Worm (Caenorhabditis elegans): Measurements from ENCODE around the gene bli-5.

Gene bli-5

DNA sequence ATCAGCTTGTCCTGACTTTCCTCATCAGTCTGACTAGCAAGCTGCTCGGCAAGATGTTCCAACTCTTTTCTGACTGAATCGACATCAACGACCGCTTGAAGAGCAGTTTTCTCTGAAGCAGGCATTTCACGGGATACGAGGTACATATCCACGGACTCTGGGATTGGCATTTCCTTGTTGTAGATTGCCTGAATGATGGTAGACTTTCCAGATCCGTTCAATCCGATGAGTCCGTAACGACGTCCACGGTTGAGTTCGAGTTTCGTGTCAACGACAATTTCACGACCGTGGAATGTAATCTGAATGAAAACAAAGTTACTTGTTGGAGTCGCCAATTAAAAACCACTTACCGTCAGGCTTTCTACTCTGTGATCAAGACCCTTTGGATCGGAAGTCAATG, 32.0 kb upstream of the bli-5 start:
- no peak for TF ChIP-seq T22C8.4 (GFP tag; IDR thresholded peaks at IDR 0.05)
- TF ChIP-seq med-1 (GFP tag; optimal IDR thresholded peaks at IDR 0.05; ENCODE audit: insufficient read depth): no peak
- TF ChIP-seq ref-1 (GFP tag; conservative IDR thresholded peaks at IDR 0.05): no peak
- TF ChIP-seq flt-1 (GFP tag; IDR thresholded peaks at IDR 0.05): no peak
- no peak for TF ChIP-seq ztf-23 (GFP tag; IDR thresholded peaks at IDR 0.05)
- TF ChIP-seq klf-2 (GFP tag; conservative IDR thresholded peaks at IDR 0.05): no peak
- TF ChIP-seq tab-1 (GFP tag; IDR thresholded peaks at IDR 0.05): no peak
- no peak for TF ChIP-seq cog-1 (tag; optimal IDR thresholded peaks at IDR 0.05)
- TF ChIP-seq ztf-29 (GFP tag; IDR thresholded peaks at IDR 0.05): no peak

- TF ChIP-seq med-1 (GFP tag; optimal IDR thresholded peaks at IDR 0.05; ENCODE audit: insufficient read depth) (no peak), ztf-23 (GFP tag; IDR thresholded peaks at IDR 0.05) (no peak), T22C8.4 (GFP tag; IDR thresholded peaks at IDR 0.05) (no peak), flt-1 (GFP tag; IDR thresholded peaks at IDR 0.05) (no peak), ztf-29 (GFP tag; IDR thresholded peaks at IDR 0.05) (no peak), cog-1 (tag; optimal IDR thresholded peaks at IDR 0.05) (no peak), tab-1 (GFP tag; IDR thresholded peaks at IDR 0.05) (no peak), klf-2 (GFP tag; conservative IDR thresholded peaks at IDR 0.05) (no peak), ref-1 (GFP tag; conservative IDR thresholded peaks at IDR 0.05) (no peak)
Observed at ce11 chrIII:13458978-13459596, 29.5 kb upstream of the bli-5 start, which contains the start of gene tag-164. Gene tag-164 (plus strand): TSS chrIII:13459546.

- no peak for TF ChIP-seq tab-1 (GFP tag; IDR thresholded peaks at IDR 0.05)
- TF ChIP-seq med-1 (GFP tag; optimal IDR thresholded peaks at IDR 0.05; ENCODE audit: insufficient read depth): no peak
- no peak for TF ChIP-seq flt-1 (GFP tag; IDR thresholded peaks at IDR 0.05)
- no peak for TF ChIP-seq T22C8.4 (GFP tag; IDR thresholded peaks at IDR 0.05)
- TF ChIP-seq cog-1 (tag; optimal IDR thresholded peaks at IDR 0.05): no peak
- no peak for TF ChIP-seq ref-1 (GFP tag; conservative IDR thresholded peaks at IDR 0.05)
- TF ChIP-seq klf-2 (GFP tag; conservative IDR thresholded peaks at IDR 0.05): no peak
- TF ChIP-seq ztf-23 (GFP tag; IDR thresholded peaks at IDR 0.05): no peak
Observed at ce11 chrIII:13457305-13457704, 27.7 kb upstream of the bli-5 start.

DNA sequence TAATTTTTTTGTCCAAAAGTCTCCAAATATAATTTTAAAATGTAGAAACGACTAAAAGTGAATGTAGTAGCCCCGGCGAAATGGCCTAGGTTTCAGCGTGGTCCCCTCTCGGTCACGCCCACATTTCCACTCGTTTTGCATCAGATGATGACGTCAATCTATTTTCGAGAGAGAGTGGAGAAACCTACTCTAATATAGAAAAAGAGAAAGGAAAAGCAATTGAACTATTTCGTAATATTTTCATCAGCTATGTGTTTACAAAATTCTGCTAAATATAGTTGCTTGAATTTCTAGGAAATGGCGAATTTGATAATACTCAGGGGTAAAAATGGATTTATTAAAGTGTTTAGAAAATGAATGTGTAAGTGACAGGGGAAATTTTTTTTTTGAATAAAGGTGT, 26.2 kb upstream of the bli-5 start:
- TF ChIP-seq med-1 (GFP tag; optimal IDR thresholded peaks at IDR 0.05; ENCODE audit: insufficient read depth): no peak
- no peak for TF ChIP-seq T22C8.4 (GFP tag; IDR thresholded peaks at IDR 0.05)
- TF ChIP-seq ztf-29 (GFP tag; IDR thresholded peaks at IDR 0.05): no peak
- no peak for TF ChIP-seq ref-1 (GFP tag; conservative IDR thresholded peaks at IDR 0.05)
- no peak for TF ChIP-seq tab-1 (GFP tag; IDR thresholded peaks at IDR 0.05)
- no peak for TF ChIP-seq flt-1 (GFP tag; IDR thresholded peaks at IDR 0.05)

ce11 chrIII:13455207-13455606, 25.6 kb upstream of the bli-5 start, which contains the start of gene cua-1:
Gene cua-1 (minus strand): TSS chrIII:13455307.
- TF ChIP-seq T22C8.4 (GFP tag; IDR thresholded peaks at IDR 0.05) (no peak), ztf-29 (GFP tag; IDR thresholded peaks at IDR 0.05) (no peak), ztf-23 (GFP tag; IDR thresholded peaks at IDR 0.05) (no peak), ref-1 (GFP tag; conservative IDR thresholded peaks at IDR 0.05) (no peak), tab-1 (GFP tag; IDR thresholded peaks at IDR 0.05) (no peak), cog-1 (tag; optimal IDR thresholded peaks at IDR 0.05) (no peak), flt-1 (GFP tag; IDR thresholded peaks at IDR 0.05) (no peak), klf-2 (GFP tag; conservative IDR thresholded peaks at IDR 0.05) (no peak), med-1 (GFP tag; optimal IDR thresholded peaks at IDR 0.05; ENCODE audit: insufficient read depth) (no peak)

DNA sequence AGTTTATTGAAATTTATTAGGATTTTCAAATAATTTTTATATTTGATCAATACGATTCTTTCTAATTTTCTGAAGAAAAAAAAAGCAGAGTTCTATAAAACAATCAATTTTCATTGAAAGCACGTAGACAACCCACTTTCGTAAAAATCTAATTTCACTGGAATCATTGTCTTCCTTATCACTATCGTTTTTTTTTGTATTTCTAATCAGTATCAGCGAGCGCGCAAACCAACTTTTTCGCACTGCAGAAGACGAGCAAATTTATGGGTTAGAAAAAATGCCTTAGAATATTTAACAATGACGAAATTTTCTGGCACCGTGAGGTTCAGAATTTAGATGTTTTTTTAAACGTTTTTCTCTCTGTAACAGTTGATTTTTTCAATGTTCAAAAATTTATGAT, 23.3 kb upstream of the bli-5 start:
- TF ChIP-seq cog-1 (tag; optimal IDR thresholded peaks at IDR 0.05) (no peak), ztf-23 (GFP tag; IDR thresholded peaks at IDR 0.05) (no peak), T22C8.4 (GFP tag; IDR thresholded peaks at IDR 0.05) (no peak), med-1 (GFP tag; optimal IDR thresholded peaks at IDR 0.05; ENCODE audit: insufficient read depth) (no peak), tab-1 (GFP tag; IDR thresholded peaks at IDR 0.05) (no peak), ztf-29 (GFP tag; IDR thresholded peaks at IDR 0.05) (no peak), klf-2 (GFP tag; conservative IDR thresholded peaks at IDR 0.05) (no peak), flt-1 (GFP tag; IDR thresholded peaks at IDR 0.05) (no peak), ref-1 (GFP tag; conservative IDR thresholded peaks at IDR 0.05) (no peak)

DNA sequence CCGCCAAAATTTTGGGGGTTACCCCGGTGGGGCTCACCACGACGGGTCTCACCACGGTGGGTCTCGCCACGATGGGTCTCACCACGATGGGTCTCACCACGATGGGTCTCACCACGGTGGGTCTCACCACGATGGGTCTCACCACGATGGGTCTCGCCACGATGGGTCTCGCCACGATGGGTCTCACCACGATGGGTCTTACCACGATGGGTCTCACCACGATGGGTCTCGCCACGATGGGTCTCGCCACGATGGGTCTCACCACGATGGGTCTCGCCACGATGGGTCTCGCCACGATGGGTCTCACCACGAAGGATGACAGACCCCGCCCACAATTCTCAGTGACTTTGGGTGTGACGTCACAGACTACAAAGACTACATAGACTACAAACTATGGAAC, 18.7 kb upstream of the bli-5 start:
- TF ChIP-seq tab-1 (GFP tag; IDR thresholded peaks at IDR 0.05): 0 out of 2 replicates have a peak, but pooled peaks have one; percentile 21

DNA sequence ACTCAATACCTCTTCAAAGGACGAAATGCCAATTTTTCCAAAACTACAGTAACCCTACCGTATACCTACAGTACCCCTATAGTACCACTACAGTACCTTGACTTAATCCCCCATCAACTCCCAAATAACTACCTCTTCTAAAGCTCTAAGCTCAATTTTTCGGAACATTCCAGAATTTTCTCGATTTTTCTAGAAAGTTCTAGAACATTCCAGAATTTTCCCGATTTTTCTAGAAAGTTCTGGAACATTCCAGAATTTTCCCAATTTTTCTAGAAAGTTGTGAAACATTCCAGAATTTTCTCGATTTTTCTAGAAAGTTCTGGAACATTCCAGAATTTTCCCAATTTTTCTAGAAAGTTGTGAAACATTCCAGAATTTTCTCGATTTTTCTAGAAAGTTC, 17.3 kb upstream of the bli-5 start:
- TF ChIP-seq flt-1 (GFP tag; IDR thresholded peaks at IDR 0.05): peak; percentile 65; the same call in 1 of the 2 replicates

DNA sequence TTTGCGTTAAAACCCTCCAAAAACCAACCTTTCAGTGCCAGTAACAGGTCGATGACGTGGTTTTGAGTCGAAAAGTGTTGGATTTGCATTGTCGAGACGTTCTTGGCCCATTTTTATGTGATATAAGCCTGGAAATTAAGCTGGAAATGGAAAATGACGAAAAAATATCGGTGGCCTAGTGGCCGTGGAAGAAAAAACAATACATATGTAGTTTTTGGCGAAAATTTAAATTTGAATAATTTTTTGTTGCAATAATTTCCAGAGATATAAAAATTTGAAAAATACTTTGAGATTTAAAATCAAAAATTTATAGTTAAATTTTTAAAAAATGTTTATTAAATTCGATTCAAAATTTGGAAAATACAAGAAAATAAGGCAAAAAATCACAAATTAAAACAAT, 9.8 kb upstream of the bli-5 start, which contains the start of gene ciao-2B:
TSS of gene ciao-2B (minus strand) at position 130 of the 400 bp plus-strand sequence.
- no peak for TF ChIP-seq ref-1 (GFP tag; conservative IDR thresholded peaks at IDR 0.05)
- no peak for TF ChIP-seq klf-2 (GFP tag; conservative IDR thresholded peaks at IDR 0.05)
- TF ChIP-seq cog-1 (tag; optimal IDR thresholded peaks at IDR 0.05): no peak
- TF ChIP-seq ztf-29 (GFP tag; IDR thresholded peaks at IDR 0.05): no peak
- no peak for TF ChIP-seq T22C8.4 (GFP tag; IDR thresholded peaks at IDR 0.05)
- no peak for TF ChIP-seq med-1 (GFP tag; optimal IDR thresholded peaks at IDR 0.05; ENCODE audit: insufficient read depth)
- TF ChIP-seq tab-1 (GFP tag; IDR thresholded peaks at IDR 0.05): no peak
- no peak for TF ChIP-seq ztf-23 (GFP tag; IDR thresholded peaks at IDR 0.05)

ce11 chrIII:13436843-13437242, 7.3 kb upstream of the bli-5 start, which contains the start of gene F45G2.9:
Gene F45G2.9 (minus strand): TSS chrIII:13436943.
- TF ChIP-seq ref-1 (GFP tag; conservative IDR thresholded peaks at IDR 0.05) (no peak), cog-1 (tag; optimal IDR thresholded peaks at IDR 0.05) (no peak), flt-1 (GFP tag; IDR thresholded peaks at IDR 0.05) (no peak), med-1 (GFP tag; optimal IDR thresholded peaks at IDR 0.05; ENCODE audit: insufficient read depth) (no peak), ztf-29 (GFP tag; IDR thresholded peaks at IDR 0.05) (no peak), tab-1 (GFP tag; IDR thresholded peaks at IDR 0.05) (no peak), T22C8.4 (GFP tag; IDR thresholded peaks at IDR 0.05) (no peak), ztf-23 (GFP tag; IDR thresholded peaks at IDR 0.05) (no peak), klf-2 (GFP tag; conservative IDR thresholded peaks at IDR 0.05) (no peak)
